Worm (Caenorhabditis elegans) whole organism, L1 larva: ENCODE data around the gene ZK470.6.

Source experiments
- C16A3.4 ChIP-seq: fragments of 150-350 bp; optimal IDR thresholded peaks from 2 replicates; lab custom pipeline; 2014; ENCODE audit warnings: missing biosample characterization, missing genetic modification characterization
- ceh-63 ChIP-seq: fragments of 200-800 bp; sonication (Bioruptor generic); optimal IDR thresholded peaks from 2 replicates; lab custom pipeline; 2018; ENCODE audit warnings: mild to moderate bottlenecking, missing genetic modification characterization, missing compliant biosample characterization
- ceh-88 ChIP-seq: fragments of 200-800 bp; sonication (Bioruptor generic); IDR thresholded peaks from 2 replicates; pipeline ENCODE4 v1.3.6; 2022; ENCODE audit warnings: missing genetic modification characterization, missing compliant biosample characterization
- dsc-1 ChIP-seq: sonication (generic microtip); optimal IDR thresholded peaks from 2 replicates; lab custom pipeline; 2016; ENCODE audit warnings: mild to moderate bottlenecking, missing genetic modification characterization, missing compliant biosample characterization
- efl-1 ChIP-seq, 4 experiments: fragments of 150-350 bp; optimal IDR thresholded peaks in 3 of 4; peaks in 1 of 4; 1 replicate in 1 of 4; 2 replicates in 3 of 4; lab custom pipeline; 2014; ENCODE audit warnings: missing biosample characterization in 2 of 4, missing genetic modification characterization in 2 of 4, missing genetic modification reagents in 2 of 4
- fkh-10 ChIP-seq: sonication (generic microtip); optimal IDR thresholded peaks from 2 replicates; lab custom pipeline; 2017; ENCODE audit warnings: missing biosample characterization, missing genetic modification reagents, missing genetic modification characterization
- isw-1 ChIP-seq: fragments of 200-800 bp; sonication (Bioruptor generic); IDR thresholded peaks from 2 replicates; pipeline ENCODE4 v1.3.6; 2022; ENCODE audit warnings: missing genetic modification characterization, missing compliant biosample characterization
- lin-14 ChIP-seq: fragments of 200-800 bp; sonication (Bioruptor generic); optimal IDR thresholded peaks from 2 replicates; lab custom pipeline; 2018; ENCODE audit warnings: mild to moderate bottlenecking, missing genetic modification characterization, moderate library complexity, missing compliant biosample characterization
- lin-35 ChIP-seq, 2 experiments: fragments of 150-350 bp; optimal IDR thresholded peaks; 2 replicates each; lab custom pipeline; 2014; ENCODE audit warnings: missing biosample characterization in 2 of 2, missing genetic modification characterization in 2 of 2, missing genetic modification reagents in 2 of 2
- lin-39 ChIP-seq: fragments of 150-350 bp; optimal IDR thresholded peaks from 2 replicates; lab custom pipeline; 2014; ENCODE audit warnings: missing biosample characterization, missing genetic modification reagents, missing genetic modification characterization
- mab-9 ChIP-seq: fragments of 200-800 bp; sonication (Bioruptor generic); IDR thresholded peaks from 2 replicates; pipeline ENCODE4 v1.3.6; 2022; ENCODE audit warnings: missing genetic modification reagents, missing genetic modification characterization, missing compliant biosample characterization
- nhr-20 ChIP-seq: sonication (generic microtip); optimal IDR thresholded peaks from 2 replicates; lab custom pipeline; 2016; ENCODE audit warnings: mild to moderate bottlenecking, missing genetic modification characterization, missing compliant biosample characterization
- nhr-237 ChIP-seq: fragments of 150-350 bp; optimal IDR thresholded peaks from 2 replicates; lab custom pipeline; 2014; ENCODE audit warnings: missing biosample characterization, missing genetic modification characterization
- nhr-76 ChIP-seq: sonication (generic microtip); optimal IDR thresholded peaks from 2 replicates; lab custom pipeline; 2017; ENCODE audit warnings: missing biosample characterization, missing genetic modification characterization
- snu-23 ChIP-seq: sonication (generic microtip); optimal IDR thresholded peaks from 2 replicates; lab custom pipeline; 2016; ENCODE audit warnings: missing genetic modification characterization, missing compliant biosample characterization
- sptf-1 ChIP-seq: fragments of 150-350 bp; optimal IDR thresholded peaks from 2 replicates; lab custom pipeline; 2014; ENCODE audit warnings: missing biosample characterization, missing genetic modification characterization
- tlp-1 ChIP-seq: fragments of 150-350 bp; optimal IDR thresholded peaks from 2 replicates; lab custom pipeline; 2014; ENCODE audit warnings: missing biosample characterization, missing genetic modification characterization
- unc-130 ChIP-seq: fragments of 150-350 bp; optimal IDR thresholded peaks from 2 replicates; lab custom pipeline; 2017; ENCODE audit warnings: missing biosample characterization, missing genetic modification characterization, inconsistent platforms
- unc-30 ChIP-seq: sonication (generic microtip); optimal IDR thresholded peaks from 2 replicates; lab custom pipeline; 2017; ENCODE audit warnings: missing biosample characterization, missing genetic modification characterization
- zag-1 ChIP-seq: fragments of 150-350 bp; optimal IDR thresholded peaks from 2 replicates; lab custom pipeline; 2014; ENCODE audit warnings: missing biosample characterization, missing genetic modification characterization
- ztf-4 ChIP-seq: fragments of 150-350 bp; optimal IDR thresholded peaks from 2 replicates; lab custom pipeline; 2014; ENCODE audit warnings: missing biosample characterization, missing genetic modification characterization

Gene ZK470.6

DNA sequence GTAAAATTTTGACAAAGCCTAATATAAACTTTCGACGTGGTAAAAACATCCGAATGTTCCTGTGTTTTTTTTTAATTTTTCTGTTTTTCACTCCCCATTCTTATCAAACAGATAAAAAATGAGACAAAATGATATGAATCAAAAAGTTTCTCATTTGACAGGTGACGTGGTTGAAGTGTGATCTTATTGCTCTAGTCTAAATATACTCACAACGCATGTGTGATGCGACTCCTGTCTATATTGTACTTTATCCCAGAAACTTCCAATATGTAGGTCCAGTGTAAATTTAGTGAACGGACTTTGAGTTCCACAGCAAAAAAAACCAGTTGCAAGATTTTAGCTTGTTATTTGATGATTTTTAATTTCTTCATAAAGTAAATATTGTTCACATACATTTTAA lies 45.9 kb downstream of the ZK470.6 start (continued):
- TF ChIP-seq ceh-63 (GFP tag; lab: Kevin White, UChicago), result no peak
- peak; percentile 50 for TF ChIP-seq snu-23 (GFP tag; lab: Kevin White, UChicago)
- peak; percentile 61 for TF ChIP-seq nhr-20 (tag; lab: Kevin White, UChicago)
- no peak for TF ChIP-seq ceh-88 (GFP tag; lab: Robert Waterston, UW)
- TF ChIP-seq efl-1 (optimal IDR thresholded peaks at IDR 0.05; lab: Kevin White, UChicago), result no peak
- no peak for TF ChIP-seq efl-1 (GFP tag; optimal IDR thresholded peaks at IDR 0.05 in 1 of 2; lab: Kevin White, UChicago)
- TF ChIP-seq lin-14, result peak; percentile 56
- TF ChIP-seq sptf-1 (tag; lab: Kevin White, UChicago), result no peak

ce11 chrX:4128684-4129083 lies 48.6 kb downstream of the ZK470.6 start:
- TF ChIP-seq C16A3.4 (no peak), fkh-10 (GFP tag; lab: Kevin White, UChicago) (no peak), ztf-4 (tag; lab: Kevin White, UChicago) (no peak), tlp-1 (tag; lab: Kevin White, UChicago) (no peak), unc-130 (tag; lab: Kevin White, UChicago) (no peak), nhr-76 (tag; lab: Kevin White, UChicago) (no peak), isw-1 (GFP tag; lab: Robert Waterston, UW) (no peak), unc-30 (tag; lab: Kevin White, UChicago) (no peak), zag-1 (tag; lab: Kevin White, UChicago) (no peak), lin-39 (tag; lab: Kevin White, UChicago) (no peak), nhr-237 (tag; lab: Kevin White, UChicago) (no peak), lin-35 (GFP tag; optimal IDR thresholded peaks at IDR 0.05; lab: Kevin White, UChicago) (no peak), mab-9 (GFP tag; lab: Robert Waterston, UW) (no peak), dsc-1 (tag; lab: Kevin White, UChicago) (no peak)
